Worm (Caenorhabditis elegans): ENCODE measurements around the gene T09D3.3.

T09D3.3 gene

ce11 chrV:5372118-5372517, 22.7 kb upstream of the T09D3.3 start, which contains the start of gene C35A11.3:
C35A11.3 (plus strand) TSS chrV:5372418.
- TF ChIP-seq nhr-42 (GFP tag; IDR thresholded peaks at IDR 0.05): no peak
- TF ChIP-seq gei-8 (GFP tag; optimal IDR thresholded peaks at IDR 0.05): no peak
- no peak for TF ChIP-seq tra-1 (GFP tag; IDR thresholded peaks at IDR 0.05)
- TF ChIP-seq fkh-10 (GFP tag; optimal IDR thresholded peaks at IDR 0.05): no peak
- no peak for TF ChIP-seq fos-1 (tag; optimal IDR thresholded peaks at IDR 0.05)
- no peak for TF ChIP-seq mxl-3 (GFP tag; optimal IDR thresholded peaks at IDR 0.05)
- no peak for TF ChIP-seq lin-13 (GFP tag; optimal IDR thresholded peaks at IDR 0.05)

ce11 chrV:5368792-5369191, 19.4 kb upstream of the T09D3.3 start, which contains the start of gene T09D3.9:
T09D3.9 (minus strand) TSS chrV:5368892.
- no peak for TF ChIP-seq nhr-237 (tag; optimal IDR thresholded peaks at IDR 0.05)
- TF ChIP-seq aha-1 (tag): peak; percentile 2

- TF ChIP-seq ama-1 (optimal IDR thresholded peaks at IDR 0.05) (no peak), Y48G9A.11 (GFP tag; IDR thresholded peaks at IDR 0.05) (no peak), ceh-28 (tag; optimal IDR thresholded peaks at IDR 0.05) (no peak), ceh-44 (GFP tag; IDR thresholded peaks at IDR 0.05) (no peak), hlh-11 (tag; optimal IDR thresholded peaks at IDR 0.05) (no peak), snpc-4 (tag; optimal IDR thresholded peaks at IDR 0.05) (no peak)
Measured at ce11 chrV:5364863-5365262, 15.5 kb upstream of the T09D3.3 start, which contains the start of gene T09D3.8. T09D3.8 (plus strand) TSS chrV:5365163.

- TF ChIP-seq daf-8 (GFP tag; IDR thresholded peaks at IDR 0.05) (no peak), ztf-7 (tag; optimal IDR thresholded peaks at IDR 0.05) (no peak), egl-43 (GFP tag; IDR thresholded peaks at IDR 0.05) (no peak), lin-38 (GFP tag; IDR thresholded peaks at IDR 0.05) (no peak), spr-1 (tag; optimal IDR thresholded peaks at IDR 0.05) (no peak), saeg-2 (GFP tag; IDR thresholded peaks at IDR 0.05) (no peak), mes-2 (tag; optimal IDR thresholded peaks at IDR 0.05; ENCODE audit: poor library complexity, severe bottlenecking) (no peak), Y105C5A.15 (GFP tag; IDR thresholded peaks at IDR 0.05) (no peak), ama-1 (optimal IDR thresholded peaks at IDR 0.05) (no peak), daf-12 (tag; optimal IDR thresholded peaks at IDR 0.05) (no peak), dve-1 (tag; optimal IDR thresholded peaks at IDR 0.05; ENCODE audit: insufficient read depth) (no peak), lin-1 (GFP tag; IDR thresholded peaks at IDR 0.05) (no peak), unc-130 (GFP tag; optimal IDR thresholded peaks at IDR 0.05) (no peak), mdl-1 (tag; optimal IDR thresholded peaks at IDR 0.05) (no peak)
Measured at ce11 chrV:5362220-5362619, 12.8 kb upstream of the T09D3.3 start.

ce11 chrV:5358772-5359171, 9.4 kb upstream of the T09D3.3 start, which contains the start of gene nhr-216:
nhr-216 (minus strand) TSS chrV:5358872.
- TF ChIP-seq rbr-2 (tag; optimal IDR thresholded peaks at IDR 0.05): no peak
- peak; percentile 71 for TF ChIP-seq aha-1 (tag)

ce11 chrV:5351483-5351882, 2.1 kb upstream of the T09D3.3 start, which contains the start of gene srd-9:
srd-9 (plus strand) TSS chrV:5351783.
- TF ChIP-seq ztf-7 (tag; optimal IDR thresholded peaks at IDR 0.05): no peak
- TF ChIP-seq dmd-9 (GFP tag; IDR thresholded peaks at IDR 0.05): no peak
- no peak for TF ChIP-seq hmg-1.1 (GFP tag; IDR thresholded peaks at IDR 0.05)
- TF ChIP-seq nhr-102 (tag; optimal IDR thresholded peaks at IDR 0.05): no peak
- TF ChIP-seq ctbp-1 (GFP tag; IDR thresholded peaks at IDR 0.05): no peak
- no peak for TF ChIP-seq nhr-76 (tag; optimal IDR thresholded peaks at IDR 0.05)
- no peak for TF ChIP-seq dpl-1 (GFP tag; optimal IDR thresholded peaks at IDR 0.05)
- no peak for TF ChIP-seq egl-43 (GFP tag; IDR thresholded peaks at IDR 0.05)
- TF ChIP-seq zfp-2 (tag; optimal IDR thresholded peaks at IDR 0.05): no peak
- no peak for TF ChIP-seq dve-1 (tag; optimal IDR thresholded peaks at IDR 0.05; ENCODE audit: insufficient read depth)
- no peak for TF ChIP-seq fkh-10 (GFP tag; optimal IDR thresholded peaks at IDR 0.05)
- no peak for TF ChIP-seq daf-16 (GFP tag; optimal IDR thresholded peaks at IDR 0.05)
- no peak for TF ChIP-seq daf-16 (tag; optimal IDR thresholded peaks at IDR 0.05)
- TF ChIP-seq lir-3 (tag; optimal IDR thresholded peaks at IDR 0.05): no peak
- no peak for TF ChIP-seq T20F7.1 (GFP tag; optimal IDR thresholded peaks at IDR 0.05)
- no peak for TF ChIP-seq D1046.2 (GFP tag; IDR thresholded peaks at IDR 0.05)
- no peak for TF ChIP-seq lin-29 (GFP tag; IDR thresholded peaks at IDR 0.05)
- no peak for TF ChIP-seq zip-2 (tag; optimal IDR thresholded peaks at IDR 0.05)
